Worm (Caenorhabditis elegans) whole organism, mixed stage, embryonic: ENCODE results near the gene spig-5.

Experiments used
- blmp-1 ChIP-seq: fragments of 150-350 bp; optimal IDR thresholded peaks from 2 replicates; lab custom pipeline; 2014; ENCODE audit warnings: missing biosample characterization, missing genetic modification characterization
- ceh-43 ChIP-seq: fragments of 200-800 bp; sonication (Bioruptor generic); optimal IDR thresholded peaks from 2 replicates; lab custom pipeline; 2018; ENCODE audit warnings: mild to moderate bottlenecking, missing genetic modification characterization, moderate library complexity, missing compliant biosample characterization
- lin-13 ChIP-seq: fragments of 150-350 bp; optimal IDR thresholded peaks from 2 replicates; lab custom pipeline; 2014; ENCODE audit warnings: missing biosample characterization, missing genetic modification characterization
- lsy-2 ChIP-seq: fragments of 150-350 bp; optimal IDR thresholded peaks from 2 replicates; lab custom pipeline; 2014; ENCODE audit warnings: missing biosample characterization, missing genetic modification characterization
- nhr-12 ChIP-seq: fragments of 150-350 bp; optimal IDR thresholded peaks from 2 replicates; lab custom pipeline; 2014; ENCODE audit warnings: missing biosample characterization, missing genetic modification characterization
- nhr-28 ChIP-seq: fragments of 150-350 bp; optimal IDR thresholded peaks from 2 replicates; lab custom pipeline; 2014; ENCODE audit warnings: missing biosample characterization, missing genetic modification characterization
- nhr-76 ChIP-seq: sonication (generic microtip); optimal IDR thresholded peaks from 2 replicates; lab custom pipeline; 2017; ENCODE audit warnings: missing biosample characterization, missing genetic modification characterization
- pha-4 ChIP-seq: fragments of 150-350 bp; optimal IDR thresholded peaks from 2 replicates; lab custom pipeline; 2018; ENCODE audit warnings: missing biosample characterization, missing genetic modification reagents, missing genetic modification characterization
- unc-62 ChIP-seq: fragments of 150-350 bp; optimal IDR thresholded peaks from 2 replicates; lab custom pipeline; 2014; ENCODE audit warnings: missing biosample characterization, missing genetic modification reagents, missing genetic modification characterization
- ztf-11 ChIP-seq: fragments of 150-350 bp; optimal IDR thresholded peaks from 2 replicates; lab custom pipeline; 2014; ENCODE audit warnings: missing biosample characterization, missing genetic modification characterization

DNA sequence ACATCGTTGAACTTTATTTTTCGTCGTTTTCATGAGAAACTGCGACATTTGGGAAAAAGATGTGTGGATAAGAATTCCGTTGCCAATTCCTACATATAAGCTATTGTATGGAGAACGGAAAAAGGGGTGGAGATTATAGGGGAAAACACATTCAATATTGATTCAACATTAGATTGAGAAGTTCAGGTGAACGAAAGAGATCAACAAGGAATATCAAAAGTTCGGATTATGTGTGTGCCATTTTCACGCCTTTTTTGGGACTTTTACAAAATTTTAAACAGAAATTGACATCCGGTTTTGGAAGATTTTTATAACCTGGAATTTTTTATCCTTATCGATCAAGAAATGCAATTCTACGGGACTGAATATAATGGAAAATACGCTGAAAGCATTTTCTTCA, 19.5 kb downstream of the spig-5 start, which contains the start of gene F47B8.5:
- TF ChIP-seq nhr-76 (tag; lab: Kevin White, UChicago) (no peak), ztf-11 (tag; lab: Kevin White, UChicago) (no peak), unc-62 (GFP tag; lab: Kevin White, UChicago) (no peak), nhr-28 (tag; lab: Kevin White, UChicago) (no peak), nhr-12 (tag; lab: Kevin White, UChicago) (no peak), pha-4 (tag; lab: Kevin White, UChicago) (no peak), lin-13 (tag; lab: Kevin White, UChicago) (no peak), ceh-43 (GFP tag; lab: Kevin White, UChicago) (no peak), blmp-1 (tag; lab: Kevin White, UChicago) (no peak), lsy-2 (no peak)
